Worm (Caenorhabditis elegans) whole organism, L4 larva: ENCODE data around the gene dyc-1.

Experiments used
- fkh-10 ChIP-seq: fragments of 150-350 bp; optimal IDR thresholded peaks from 2 replicates; lab custom pipeline; 2014; ENCODE audit warnings: missing biosample characterization, missing genetic modification reagents, missing genetic modification characterization
- nhr-25 ChIP-seq: sonication (generic microtip); optimal IDR thresholded peaks from 2 replicates; lab custom pipeline; 2017; ENCODE audit warnings: missing genetic modification characterization, mild to moderate bottlenecking, missing compliant biosample characterization, antibody characterized with exemption, moderate library complexity, borderline replicate concordance; ENCODE audit not compliant: insufficient read depth

DNA sequence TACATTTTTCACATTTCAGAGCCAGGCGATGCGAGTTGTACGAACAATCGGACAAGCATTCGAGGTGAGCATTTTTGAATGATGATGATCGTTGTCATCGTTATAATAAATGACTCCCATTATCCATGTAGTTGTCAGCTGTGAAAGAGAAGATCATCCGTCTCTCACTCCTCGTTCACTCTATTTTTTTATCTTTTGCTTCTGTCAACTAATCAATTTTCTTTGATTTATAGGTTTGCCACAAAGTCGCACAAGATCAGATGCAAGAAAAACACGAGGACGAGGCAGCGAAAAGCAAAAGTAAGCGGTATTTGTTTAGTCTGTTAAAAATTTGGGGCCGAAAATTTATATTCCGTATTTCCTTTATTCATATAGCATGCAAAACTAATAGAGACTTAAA, 7.2 kb downstream of the dyc-1 start:
- TF ChIP-seq fkh-10 (GFP tag; lab: Kevin White, UChicago) (no peak), nhr-25 (tag; lab: Kevin White, UChicago) (no peak)
